Worm (Caenorhabditis elegans): ENCODE data around the gene H04D03.6.
"Not testable (repeated sequence)": the region's sequence is repeated elsewhere in the genome, so short reads cannot be mapped to it uniquely, and the experiment has no call there.

H04D03.6 gene

ce11 chrIII:10438780-10439179 is at the start of gene H04D03.6:
H04D03.6 (minus strand) TSS chrIII:10438880.
- not testable (repeated sequence) for TF ChIP-seq jun-1, fos-1, snpc-4 (tag; optimal IDR thresholded peaks at IDR 0.05)

ce11 chrIII:10488052-10488451 is 49.4 kb upstream of the H04D03.6 start, which contains the start of gene ptr-25:
ptr-25 (plus strand) TSS chrIII:10488124.
- TF ChIP-seq R02D3.7 (tag; optimal IDR thresholded peaks at IDR 0.05): no peak
- no peak for TF ChIP-seq nhr-12 (tag; optimal IDR thresholded peaks at IDR 0.05)
- TF ChIP-seq fkh-2 (tag; optimal IDR thresholded peaks at IDR 0.05): no peak
- TF ChIP-seq nhr-23 (tag; optimal IDR thresholded peaks at IDR 0.05): no peak
- TF ChIP-seq nhr-67 (tag; optimal IDR thresholded peaks at IDR 0.05): no peak
- TF ChIP-seq nfya-1 (tag; optimal IDR thresholded peaks at IDR 0.05; ENCODE audit: insufficient read depth): no peak
- TF ChIP-seq nhr-76 (tag; optimal IDR thresholded peaks at IDR 0.05): no peak
- TF ChIP-seq elt-3 (tag; optimal IDR thresholded peaks at IDR 0.05): no peak
- no peak for TF ChIP-seq lin-39 (tag; optimal IDR thresholded peaks at IDR 0.05)
- no peak for TF ChIP-seq fos-1 (tag; optimal IDR thresholded peaks at IDR 0.05)
- no peak for TF ChIP-seq hmg-11 (tag; optimal IDR thresholded peaks at IDR 0.05)
- TF ChIP-seq egl-5 (tag; optimal IDR thresholded peaks at IDR 0.05): no peak
- TF ChIP-seq nhr-28 (tag; optimal IDR thresholded peaks at IDR 0.05): no peak
- no peak for TF ChIP-seq lsy-12 (tag; optimal IDR thresholded peaks at IDR 0.05)
- TF ChIP-seq elt-1 (tag; optimal IDR thresholded peaks at IDR 0.05): no peak
- TF ChIP-seq elt-2 (tag; optimal IDR thresholded peaks at IDR 0.05): no peak

ce11 chrIII:10486455-10486854 is 47.8 kb upstream of the H04D03.6 start:
- TF ChIP-seq unc-62 (GFP tag; optimal IDR thresholded peaks at IDR 0.05): no peak
- peak; percentile 39 for TF ChIP-seq nhr-23 (tag; optimal IDR thresholded peaks at IDR 0.05)

- TF ChIP-seq pqm-1 (tag; optimal IDR thresholded peaks at IDR 0.05) (peak; percentile 14), nhr-11 (tag; optimal IDR thresholded peaks at IDR 0.05) (no peak), elt-2 (tag; optimal IDR thresholded peaks at IDR 0.05) (peak; percentile 36), daf-12 (tag; optimal IDR thresholded peaks at IDR 0.05) (no peak), skn-1 (tag; optimal IDR thresholded peaks at IDR 0.05) (peak; percentile 26), nhr-76 (tag; optimal IDR thresholded peaks at IDR 0.05) (no peak), unc-62 (GFP tag; optimal IDR thresholded peaks at IDR 0.05) (no peak)
Measured at ce11 chrIII:10481988-10482387, 43.3 kb upstream of the H04D03.6 start, which contains the start of gene D2045.8. D2045.8 (plus strand) TSS chrIII:10482288.

- TF ChIP-seq nhr-12 (tag; optimal IDR thresholded peaks at IDR 0.05): no peak
- peak; percentile 8 for TF ChIP-seq pqm-1 (tag; optimal IDR thresholded peaks at IDR 0.05)
- TF ChIP-seq elt-2 (tag; optimal IDR thresholded peaks at IDR 0.05): peak; percentile 61
- TF ChIP-seq ztf-4 (tag; optimal IDR thresholded peaks at IDR 0.05): no peak
- peak; percentile 30 for TF ChIP-seq pha-4 (tag; optimal IDR thresholded peaks at IDR 0.05)
Measured at ce11 chrIII:10481497-10481896, 42.8 kb upstream of the H04D03.6 start.

ce11 chrIII:10479180-10479579 is 40.5 kb upstream of the H04D03.6 start, which contains the start of gene D2045.7:
D2045.7 (plus strand) TSS chrIII:10479480.
- TF ChIP-seq ceh-9 (tag; optimal IDR thresholded peaks at IDR 0.05) (no peak), elt-3 (tag; optimal IDR thresholded peaks at IDR 0.05) (no peak), eor-1 (tag; optimal IDR thresholded peaks at IDR 0.05) (no peak), pqm-1 (tag; optimal IDR thresholded peaks at IDR 0.05) (no peak), nhr-25 (tag; optimal IDR thresholded peaks at IDR 0.05) (no peak)

ce11 chrIII:10474945-10475344 is 36.3 kb upstream of the H04D03.6 start, which contains the start of gene D2045.9:
D2045.9 (plus strand) TSS chrIII:10475245.
- TF ChIP-seq elt-3 (tag; optimal IDR thresholded peaks at IDR 0.05): no peak
- TF ChIP-seq pqm-1 (tag; optimal IDR thresholded peaks at IDR 0.05): no peak
- TF ChIP-seq nhr-23 (tag; optimal IDR thresholded peaks at IDR 0.05): no peak
- TF ChIP-seq nfya-1 (tag; optimal IDR thresholded peaks at IDR 0.05; ENCODE audit: insufficient read depth): no peak
- no peak for TF ChIP-seq ceh-16 (tag; optimal IDR thresholded peaks at IDR 0.05)
- no peak for TF ChIP-seq ama-1 (optimal IDR thresholded peaks at IDR 0.05)
- TF ChIP-seq egl-27 (tag; optimal IDR thresholded peaks at IDR 0.05): no peak
- no peak for TF ChIP-seq ztf-11 (tag; optimal IDR thresholded peaks at IDR 0.05)
- TF ChIP-seq pha-4 (tag; optimal IDR thresholded peaks at IDR 0.05): no peak
- no peak for TF ChIP-seq hmg-11 (tag; optimal IDR thresholded peaks at IDR 0.05)
- TF ChIP-seq fkh-2 (tag; optimal IDR thresholded peaks at IDR 0.05): no peak
- TF ChIP-seq nhr-43 (tag; optimal IDR thresholded peaks at IDR 0.05; ENCODE audit: poor library complexity, severe bottlenecking): no peak
- TF ChIP-seq lin-15B (tag; optimal IDR thresholded peaks at IDR 0.05): no peak
- no peak for TF ChIP-seq egl-5 (tag; optimal IDR thresholded peaks at IDR 0.05)

Data from whole organism, L3 larva.